Worm (Caenorhabditis elegans): ENCODE data around the gene his-61.

The his-61 gene

ce11 chrIV:7468638-7469037 lies 17.4 kb downstream of the his-61 start:
- TF ChIP-seq unc-62 (GFP tag; optimal IDR thresholded peaks at IDR 0.05) (no peak), elt-1 (tag; optimal IDR thresholded peaks at IDR 0.05; ENCODE audit: borderline replicate concordance, insufficient read depth) (no peak), blmp-1 (tag; optimal IDR thresholded peaks at IDR 0.05) (no peak), ham-2 (GFP tag; optimal IDR thresholded peaks at IDR 0.05) (no peak)

ce11 chrIV:7467170-7467569 lies 18.8 kb downstream of the his-61 start:
- TF ChIP-seq snpc-4 (tag; optimal IDR thresholded peaks at IDR 0.05): no peak
- no peak for TF ChIP-seq blmp-1 (tag; optimal IDR thresholded peaks at IDR 0.05)
- no peak for TF ChIP-seq nhr-76 (tag; optimal IDR thresholded peaks at IDR 0.05)
- TF ChIP-seq bed-3 (GFP tag; optimal IDR thresholded peaks at IDR 0.05): no peak
- no peak for TF ChIP-seq M03D4.4 (tag; optimal IDR thresholded peaks at IDR 0.05)
- no peak for TF ChIP-seq zip-8 (tag; optimal IDR thresholded peaks at IDR 0.05)
- no peak for TF ChIP-seq elt-3 (tag; optimal IDR thresholded peaks at IDR 0.05)
- no peak for TF ChIP-seq ceh-83 (GFP tag; optimal IDR thresholded peaks at IDR 0.05)
- TF ChIP-seq nhr-28 (tag; optimal IDR thresholded peaks at IDR 0.05): no peak
- no peak for TF ChIP-seq lsy-2 (tag; optimal IDR thresholded peaks at IDR 0.05)
- TF ChIP-seq nhr-12 (tag; optimal IDR thresholded peaks at IDR 0.05): no peak
- no peak for TF ChIP-seq cnd-1 (tag; optimal IDR thresholded peaks at IDR 0.05)
- no peak for TF ChIP-seq mls-2 (tag; optimal IDR thresholded peaks at IDR 0.05)

ce11 chrIV:7465857-7466256 lies 20.2 kb downstream of the his-61 start, which contains the start of gene F13B6.3:
F13B6.3 (minus strand) TSS chrIV:7465957.
- no peak for TF ChIP-seq ham-2 (GFP tag; optimal IDR thresholded peaks at IDR 0.05)
- TF ChIP-seq snpc-4 (tag; optimal IDR thresholded peaks at IDR 0.05): no peak
- no peak for TF ChIP-seq blmp-1 (tag; optimal IDR thresholded peaks at IDR 0.05)
- no peak for TF ChIP-seq sptf-1 (tag; optimal IDR thresholded peaks at IDR 0.05)
- no peak for TF ChIP-seq M03D4.4 (tag; optimal IDR thresholded peaks at IDR 0.05)

- no peak for TF ChIP-seq zip-8 (tag; optimal IDR thresholded peaks at IDR 0.05)
- TF ChIP-seq elt-3 (tag; optimal IDR thresholded peaks at IDR 0.05): no peak
- TF ChIP-seq lin-13 (tag; optimal IDR thresholded peaks at IDR 0.05): no peak
- TF ChIP-seq nhr-12 (tag; optimal IDR thresholded peaks at IDR 0.05): no peak
- TF ChIP-seq unc-39 (tag; optimal IDR thresholded peaks at IDR 0.05): no peak
- no peak for TF ChIP-seq snpc-4 (tag; optimal IDR thresholded peaks at IDR 0.05)
- no peak for TF ChIP-seq drap-1 (GFP tag; optimal IDR thresholded peaks at IDR 0.05)
Observed at ce11 chrIV:7460225-7460624, 25.8 kb downstream of the his-61 start, which contains the start of gene F13B6.2. F13B6.2 (minus strand) TSS chrIV:7460325.

ce11 chrIV:7456225-7456624 lies 29.8 kb downstream of the his-61 start, which contains the start of gene F13B6.1:
F13B6.1 (plus strand) TSS chrIV:7456525.
- TF ChIP-seq mab-5 (tag; optimal IDR thresholded peaks at IDR 0.05) (no peak), tbx-8 (GFP tag; optimal IDR thresholded peaks at IDR 0.05) (no peak), lin-13 (tag; optimal IDR thresholded peaks at IDR 0.05) (no peak), ceh-39 (tag; optimal IDR thresholded peaks at IDR 0.05) (no peak), ham-2 (GFP tag; optimal IDR thresholded peaks at IDR 0.05) (no peak)

- TF ChIP-seq elt-1 (tag; optimal IDR thresholded peaks at IDR 0.05; ENCODE audit: borderline replicate concordance, insufficient read depth) (peak; percentile 67), lin-32 (GFP tag; optimal IDR thresholded peaks at IDR 0.05) (peak; percentile 34), ceh-39 (tag; optimal IDR thresholded peaks at IDR 0.05) (no peak), snpc-4 (tag; optimal IDR thresholded peaks at IDR 0.05) (no peak), drap-1 (GFP tag; optimal IDR thresholded peaks at IDR 0.05) (no peak), mab-5 (tag; optimal IDR thresholded peaks at IDR 0.05) (no peak), sptf-1 (tag; optimal IDR thresholded peaks at IDR 0.05) (no peak), zip-8 (tag; optimal IDR thresholded peaks at IDR 0.05) (no peak), cnd-1 (tag; optimal IDR thresholded peaks at IDR 0.05) (no peak), pha-4 (tag; optimal IDR thresholded peaks at IDR 0.05) (no peak), flh-1 (GFP tag; optimal IDR thresholded peaks at IDR 0.05) (no peak), lin-13 (tag; optimal IDR thresholded peaks at IDR 0.05) (no peak), ztf-11 (tag; optimal IDR thresholded peaks at IDR 0.05) (no peak), ceh-83 (GFP tag; optimal IDR thresholded peaks at IDR 0.05) (no peak), ces-1 (GFP tag; optimal IDR thresholded peaks at IDR 0.05) (no peak), ceh-43 (GFP tag; optimal IDR thresholded peaks at IDR 0.05) (no peak), unc-62 (GFP tag; optimal IDR thresholded peaks at IDR 0.05) (no peak), M03D4.4 (tag; optimal IDR thresholded peaks at IDR 0.05) (no peak), ham-2 (GFP tag; optimal IDR thresholded peaks at IDR 0.05) (peak; percentile 53), nhr-76 (tag; optimal IDR thresholded peaks at IDR 0.05) (no peak), blmp-1 (tag; optimal IDR thresholded peaks at IDR 0.05) (peak; percentile 71), nhr-28 (tag; optimal IDR thresholded peaks at IDR 0.05) (no peak), sem-2 (GFP tag; optimal IDR thresholded peaks at IDR 0.05) (no peak), nhr-2 (tag; optimal IDR thresholded peaks at IDR 0.05) (peak; percentile 80), elt-3 (tag; optimal IDR thresholded peaks at IDR 0.05) (no peak)
Observed at ce11 chrIV:7454890-7455289, 31.1 kb downstream of the his-61 start.
